Fruit fly (Drosophila melanogaster) S2 (cell line): ENCODE results near the gene dpr6.

Experiments used
- CG8478 ChIP-seq: fragments of >200 bp; optimal IDR thresholded peaks from 2 replicates; lab custom pipeline; 2018
- CTCF ChIP-seq, 2 experiments: fragments of >200 bp; optimal IDR thresholded peaks; 2 replicates each; lab custom pipeline; 2018

dm6 chr3L:10100781-10101180 lies 126.3 kb downstream of the dpr6 start, which contains the start of gene CG42826:
- TF ChIP-seq CTCF (optimal IDR thresholded peaks at IDR 0.05; lab: Kevin White, UChicago): no peak
- TF ChIP-seq CG8478: no peak
